Worm (Caenorhabditis elegans): Measurements from ENCODE around the gene Y39A1A.24.

- no peak for TF ChIP-seq snpc-4 (tag; optimal IDR thresholded peaks at IDR 0.05)
- no peak for TF ChIP-seq ama-1 (optimal IDR thresholded peaks at IDR 0.05)
- TF ChIP-seq hlh-4 (tag; optimal IDR thresholded peaks at IDR 0.05) = no peak
- no peak for TF ChIP-seq aha-1 (tag; optimal IDR thresholded peaks at IDR 0.05)
- TF ChIP-seq elt-2 (tag; optimal IDR thresholded peaks at IDR 0.05) = no peak
- TF ChIP-seq zag-1 (tag; optimal IDR thresholded peaks at IDR 0.05) = no peak
- no peak for TF ChIP-seq skn-1 (tag; optimal IDR thresholded peaks at IDR 0.05)
- no peak for TF ChIP-seq egl-13 (tag; optimal IDR thresholded peaks at IDR 0.05)
- no peak for TF ChIP-seq mdl-1 (tag; optimal IDR thresholded peaks at IDR 0.05)
- TF ChIP-seq hpl-2 (GFP tag; optimal IDR thresholded peaks at IDR 0.05) = no peak
These were observed 2.7 kb downstream of the Y39A1A.24 start, which contains the start of gene mrpl-22 for ce11 chrIII:10615166-10615565.
